Worm (Caenorhabditis elegans) whole organism, L3 larva: ENCODE results near the gene acl-13.

Experiments
- ZK546.5 ChIP-seq: sonication (generic microtip); optimal IDR thresholded peaks from 2 replicates; lab custom pipeline; 2017; ENCODE audit warnings: missing biosample characterization, missing genetic modification characterization
- aly-2 ChIP-seq: fragments of 150-350 bp; optimal IDR thresholded peaks from 2 replicates; lab custom pipeline; 2014; ENCODE audit warnings: missing biosample characterization, missing genetic modification characterization
- ama-1 ChIP-seq: fragments of 150-350 bp; optimal IDR thresholded peaks from 2 replicates; lab custom pipeline; 2018
- ceh-16 ChIP-seq: sonication (generic microtip); optimal IDR thresholded peaks from 2 replicates; lab custom pipeline; 2017; ENCODE audit warnings: missing biosample characterization, missing genetic modification characterization
- ceh-28 ChIP-seq: fragments of 150-350 bp; optimal IDR thresholded peaks from 2 replicates; lab custom pipeline; 2014; ENCODE audit warnings: missing biosample characterization, missing genetic modification reagents, missing genetic modification characterization
- ceh-82 ChIP-seq: fragments of 150-350 bp; optimal IDR thresholded peaks from 2 replicates; lab custom pipeline; 2014; ENCODE audit warnings: missing biosample characterization, missing genetic modification characterization
- ceh-9 ChIP-seq: sonication (generic microtip); optimal IDR thresholded peaks from 2 replicates; lab custom pipeline; 2018; ENCODE audit warnings: missing biosample characterization, missing genetic modification characterization
- daf-12 ChIP-seq: fragments of 150-350 bp; optimal IDR thresholded peaks from 2 replicates; lab custom pipeline; 2014; ENCODE audit warnings: missing biosample characterization, missing genetic modification reagents, missing genetic modification characterization
- egl-27 ChIP-seq: sonication (generic microtip); optimal IDR thresholded peaks from 4 replicates; lab custom pipeline; 2017; ENCODE audit warnings: missing biosample characterization, missing genetic modification reagents, missing genetic modification characterization
- egl-5 ChIP-seq: fragments of 150-350 bp; optimal IDR thresholded peaks from 2 replicates; lab custom pipeline; 2017; ENCODE audit warnings: missing biosample characterization, missing genetic modification reagents, missing genetic modification characterization, inconsistent platforms
- elt-1 ChIP-seq: fragments of 150-350 bp; optimal IDR thresholded peaks from 2 replicates; lab custom pipeline; 2014; ENCODE audit warnings: missing biosample characterization, missing genetic modification characterization
- elt-2 ChIP-seq: sonication (generic microtip); optimal IDR thresholded peaks from 2 replicates; lab custom pipeline; 2016; ENCODE audit warnings: missing genetic modification reagents, mild to moderate bottlenecking, missing genetic modification characterization, missing compliant biosample characterization
- eor-1 ChIP-seq, 2 experiments: fragments of 150-350 bp; optimal IDR thresholded peaks; 2 replicates each; lab custom pipeline; 2014 to 2018; ENCODE audit warnings: missing biosample characterization in 2 of 2, missing genetic modification characterization in 2 of 2
- fkh-10 ChIP-seq: sonication (generic microtip); optimal IDR thresholded peaks from 2 replicates; lab custom pipeline; 2017; ENCODE audit warnings: missing biosample characterization, missing genetic modification reagents, missing genetic modification characterization
- fkh-2 ChIP-seq: fragments of 150-350 bp; optimal IDR thresholded peaks from 2 replicates; lab custom pipeline; 2014; ENCODE audit warnings: missing biosample characterization, missing genetic modification reagents, missing genetic modification characterization
- fos-1 ChIP-seq: fragments of 150-350 bp; optimal IDR thresholded peaks from 2 replicates; lab custom pipeline; 2014; ENCODE audit warnings: missing biosample characterization, missing genetic modification characterization
- hmg-11 ChIP-seq: sonication (generic microtip); optimal IDR thresholded peaks from 2 replicates; lab custom pipeline; 2016; ENCODE audit warnings: missing genetic modification characterization, missing compliant biosample characterization
- jun-1 ChIP-seq: fragments of 150-350 bp; optimal IDR thresholded peaks from 2 replicates; lab custom pipeline; 2014; ENCODE audit warnings: missing biosample characterization, missing genetic modification reagents, missing genetic modification characterization
- lin-15B ChIP-seq: fragments of 150-350 bp; optimal IDR thresholded peaks from 2 replicates; lab custom pipeline; 2014; ENCODE audit warnings: missing biosample characterization, missing genetic modification characterization
- lin-39 ChIP-seq: fragments of 150-350 bp; optimal IDR thresholded peaks from 2 replicates; lab custom pipeline; 2018; ENCODE audit warnings: missing biosample characterization, missing genetic modification reagents, missing genetic modification characterization
- lsy-12 ChIP-seq: sonication (generic microtip); optimal IDR thresholded peaks from 2 replicates; lab custom pipeline; 2016; ENCODE audit warnings: mild to moderate bottlenecking, missing genetic modification characterization, missing compliant biosample characterization
- mdl-1 ChIP-seq: fragments of 150-350 bp; optimal IDR thresholded peaks from 2 replicates; lab custom pipeline; 2014; ENCODE audit warnings: missing biosample characterization, missing genetic modification characterization
- mml-1 ChIP-seq: fragments of 150-350 bp; sonication (generic microtip); optimal IDR thresholded peaks from 3 replicates; lab custom pipeline; 2014; ENCODE audit warnings: missing biosample characterization, missing genetic modification characterization
- nfya-1 ChIP-seq: sonication (generic microtip); optimal IDR thresholded peaks from 2 replicates; lab custom pipeline; 2017; ENCODE audit warnings: missing genetic modification characterization, mild to moderate bottlenecking, missing compliant biosample characterization, antibody characterized with exemption, moderate library complexity; ENCODE audit not compliant: insufficient read depth
- nhr-12 ChIP-seq: fragments of 150-350 bp; optimal IDR thresholded peaks from 2 replicates; lab custom pipeline; 2014; ENCODE audit warnings: missing biosample characterization, missing genetic modification characterization
- nhr-23 ChIP-seq: fragments of 150-350 bp; optimal IDR thresholded peaks from 2 replicates; lab custom pipeline; 2014; ENCODE audit warnings: missing biosample characterization, missing genetic modification reagents, missing genetic modification characterization
- nhr-237 ChIP-seq: fragments of 150-350 bp; optimal IDR thresholded peaks from 2 replicates; lab custom pipeline; 2014; ENCODE audit warnings: missing biosample characterization, missing genetic modification characterization
- nhr-25 ChIP-seq: sonication (generic microtip); optimal IDR thresholded peaks from 2 replicates; lab custom pipeline; 2017; ENCODE audit warnings: missing biosample characterization, missing genetic modification characterization
- nhr-28 ChIP-seq: fragments of 150-350 bp; optimal IDR thresholded peaks from 2 replicates; lab custom pipeline; 2014; ENCODE audit warnings: missing biosample characterization, missing genetic modification characterization
- nhr-43 ChIP-seq: sonication (generic microtip); optimal IDR thresholded peaks from 2 replicates; lab custom pipeline; 2016; ENCODE audit warnings: mild to moderate bottlenecking, missing genetic modification characterization, missing compliant biosample characterization; ENCODE audit not compliant: poor library complexity, severe bottlenecking
- nhr-67 ChIP-seq: fragments of 150-350 bp; optimal IDR thresholded peaks from 2 replicates; lab custom pipeline; 2014; ENCODE audit warnings: missing biosample characterization, missing genetic modification characterization
- nhr-76 ChIP-seq: fragments of 150-350 bp; sonication (generic microtip); optimal IDR thresholded peaks from 5 replicates; lab custom pipeline; 2014; ENCODE audit warnings: missing biosample characterization, missing genetic modification characterization
- pha-4 ChIP-seq: fragments of 150-350 bp; optimal IDR thresholded peaks from 2 replicates; lab custom pipeline; 2014; ENCODE audit warnings: missing biosample characterization, missing genetic modification reagents, missing genetic modification characterization
- pqm-1 ChIP-seq: fragments of 150-350 bp; optimal IDR thresholded peaks from 2 replicates; lab custom pipeline; 2017; ENCODE audit warnings: missing biosample characterization, missing genetic modification characterization, inconsistent platforms
- skn-1 ChIP-seq: fragments of 150-350 bp; optimal IDR thresholded peaks from 2 replicates; lab custom pipeline; 2014; ENCODE audit warnings: missing biosample characterization, missing genetic modification characterization
- snpc-4 ChIP-seq: fragments of 150-350 bp; optimal IDR thresholded peaks from 2 replicates; lab custom pipeline; 2014; ENCODE audit warnings: missing biosample characterization, missing genetic modification characterization
- unc-39 ChIP-seq: sonication (generic microtip); optimal IDR thresholded peaks from 4 replicates; lab custom pipeline; 2017; ENCODE audit warnings: missing biosample characterization, missing genetic modification characterization
- zag-1 ChIP-seq: fragments of 150-350 bp; optimal IDR thresholded peaks from 2 replicates; lab custom pipeline; 2014; ENCODE audit warnings: missing biosample characterization, missing genetic modification characterization
- ztf-11 ChIP-seq: fragments of 150-350 bp; optimal IDR thresholded peaks from 2 replicates; lab custom pipeline; 2014; ENCODE audit warnings: missing biosample characterization, missing genetic modification characterization
- ztf-4 ChIP-seq: fragments of 150-350 bp; optimal IDR thresholded peaks from 2 replicates; lab custom pipeline; 2014; ENCODE audit warnings: missing biosample characterization, missing genetic modification characterization

Gene acl-13

DNA sequence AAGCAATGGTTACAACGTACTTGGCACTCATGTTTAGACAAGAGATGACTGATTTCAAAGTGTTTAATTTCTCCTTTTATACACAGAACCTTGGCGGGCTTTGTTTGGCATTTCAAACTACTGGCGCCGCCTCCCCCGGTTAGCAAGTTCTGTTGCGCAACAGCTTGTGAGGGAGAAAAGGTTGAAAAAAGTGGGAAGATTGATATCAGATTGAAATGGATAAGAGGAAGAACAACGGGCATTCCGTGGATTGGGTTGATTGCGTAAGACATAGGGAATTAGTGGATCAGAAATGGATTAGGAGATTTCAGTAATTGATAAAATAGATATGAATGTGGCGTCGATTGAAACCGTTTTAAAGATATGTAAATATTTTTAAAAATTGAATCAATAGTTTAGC, 18.2 kb downstream of the acl-13 start, which contains the start of gene col-130:
col-130 (minus strand) TSS at position 50 of the 400 bp plus-strand sequence.
- TF ChIP-seq ceh-9 (tag; lab: Kevin White, UChicago) (no peak), snpc-4 (tag; lab: Kevin White, UChicago) (no peak), nhr-25 (no peak), elt-2 (no peak), nhr-237 (tag; lab: Kevin White, UChicago) (no peak), nhr-12 (tag; lab: Kevin White, UChicago) (no peak), mml-1 (tag; lab: Kevin White, UChicago) (no peak), eor-1 (tag; optimal IDR thresholded peaks at IDR 0.05; lab: Kevin White, UChicago) (no peak), fkh-10 (no peak), skn-1 (no peak), ceh-28 (tag; lab: Kevin White, UChicago) (no peak), zag-1 (no peak), aly-2 (tag; lab: Kevin White, UChicago) (no peak), egl-27 (tag; lab: Kevin White, UChicago) (no peak), nhr-28 (no peak), pha-4 (tag; lab: Kevin White, UChicago) (no peak), unc-39 (tag; lab: Kevin White, UChicago) (no peak), ztf-11 (tag; lab: Kevin White, UChicago) (no peak)

DNA sequence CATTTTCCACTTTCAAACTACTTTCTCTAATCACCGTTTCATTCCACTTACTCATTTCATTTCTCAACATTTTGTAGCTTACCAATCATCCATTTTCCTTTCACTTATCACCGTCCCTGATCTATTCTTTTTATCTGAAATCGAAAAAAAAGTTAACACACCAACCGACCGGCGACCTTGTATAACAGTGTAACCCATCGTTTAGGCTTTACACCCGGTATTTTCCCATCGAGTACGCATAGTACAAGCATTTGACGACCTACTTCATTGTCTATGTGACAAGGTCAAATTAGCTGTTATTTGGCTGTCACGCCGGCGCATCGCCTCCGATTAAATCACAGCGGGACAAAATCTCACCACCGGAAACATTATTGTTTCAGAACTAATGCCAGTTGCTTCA, 19.2 kb downstream of the acl-13 start:
- no peak for TF ChIP-seq lin-15B (tag; lab: Kevin White, UChicago)
- TF ChIP-seq ceh-82 (tag; lab: Kevin White, UChicago) = no peak
- no peak for TF ChIP-seq aly-2 (tag; lab: Kevin White, UChicago)
- TF ChIP-seq elt-1 (tag; lab: Kevin White, UChicago) = peak; percentile 81
- TF ChIP-seq pha-4 (tag; lab: Kevin White, UChicago) = no peak
- no peak for TF ChIP-seq nhr-43
- no peak for TF ChIP-seq fkh-2 (tag; lab: Kevin White, UChicago)
- peak; percentile 89 for TF ChIP-seq nhr-25
- TF ChIP-seq skn-1 = no peak
- TF ChIP-seq fkh-10 = no peak
- no peak for TF ChIP-seq nhr-12 (tag; lab: Kevin White, UChicago)
- TF ChIP-seq mdl-1 (tag; lab: Kevin White, UChicago) = no peak
- no peak for TF ChIP-seq eor-1 (tag; optimal IDR thresholded peaks at IDR 0.05; lab: Kevin White, UChicago)

DNA sequence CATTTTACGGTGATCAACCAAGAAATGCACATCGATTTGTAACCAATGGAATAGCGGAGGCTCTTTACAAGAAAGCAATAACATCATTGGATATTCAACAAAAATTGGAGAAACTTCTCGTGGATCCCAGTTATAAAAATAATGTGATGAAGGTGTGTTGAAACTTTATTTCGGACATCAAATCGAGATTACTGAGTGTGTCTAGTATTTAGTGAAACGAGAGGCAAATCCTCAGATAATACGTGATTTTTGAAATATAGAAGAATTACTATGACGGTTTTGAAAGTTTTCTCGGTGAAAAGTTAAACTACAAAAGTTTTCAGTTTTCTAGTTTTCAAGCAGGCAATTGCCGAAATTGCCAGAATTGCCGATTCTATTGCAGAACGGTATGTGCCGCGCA, 21.5 kb downstream of the acl-13 start:
- no peak for TF ChIP-seq hmg-11 (tag; lab: Kevin White, UChicago)
- TF ChIP-seq egl-5 (tag; lab: Kevin White, UChicago) = no peak
- no peak for TF ChIP-seq ama-1 (lab: Kevin White, UChicago)
- TF ChIP-seq zag-1 = no peak
- TF ChIP-seq aly-2 (tag; lab: Kevin White, UChicago) = no peak
- no peak for TF ChIP-seq pqm-1
- TF ChIP-seq jun-1 (tag; lab: Kevin White, UChicago) = no peak
- no peak for TF ChIP-seq nhr-76 (tag; lab: Kevin White, UChicago)
- TF ChIP-seq elt-1 (tag; lab: Kevin White, UChicago) = no peak
- no peak for TF ChIP-seq ceh-9 (tag; lab: Kevin White, UChicago)
- no peak for TF ChIP-seq ztf-4
- TF ChIP-seq ceh-16 (tag; lab: Kevin White, UChicago) = no peak
- no peak for TF ChIP-seq lin-39 (tag; lab: Kevin White, UChicago)
- no peak for TF ChIP-seq nhr-23 (tag; lab: Kevin White, UChicago)
- TF ChIP-seq lsy-12 (tag; lab: Kevin White, UChicago) = no peak
- TF ChIP-seq ztf-11 (tag; lab: Kevin White, UChicago) = no peak
- no peak for TF ChIP-seq ZK546.5 (tag; lab: Kevin White, UChicago)
- TF ChIP-seq eor-1 (tag; optimal IDR thresholded peaks at IDR 0.05; lab: Kevin White, UChicago) = no peak

DNA sequence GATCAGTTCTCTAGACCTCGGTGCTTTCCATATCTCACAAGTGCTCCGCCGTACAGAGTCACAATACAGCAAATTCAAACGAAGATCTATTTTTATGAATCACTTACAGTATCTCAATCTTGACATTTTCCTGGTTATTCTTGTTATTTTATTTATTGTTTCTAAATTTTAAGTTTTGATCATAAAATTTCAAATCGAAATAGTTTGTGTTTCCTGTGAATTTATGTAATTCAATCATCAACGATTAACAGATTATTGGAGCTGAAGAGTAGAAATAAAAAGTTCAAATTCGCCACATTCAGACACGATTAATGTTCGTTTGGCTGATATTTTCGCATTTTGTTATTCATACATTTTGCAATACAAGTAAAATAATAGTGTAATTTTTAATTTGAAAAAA, 22.1 kb downstream of the acl-13 start, which contains the start of gene clec-184:
clec-184 (plus strand) TSS at position 301 of the 400 bp plus-strand sequence.
- TF ChIP-seq lin-39 (tag; lab: Kevin White, UChicago) = no peak
- TF ChIP-seq hmg-11 (tag; lab: Kevin White, UChicago) = no peak

DNA sequence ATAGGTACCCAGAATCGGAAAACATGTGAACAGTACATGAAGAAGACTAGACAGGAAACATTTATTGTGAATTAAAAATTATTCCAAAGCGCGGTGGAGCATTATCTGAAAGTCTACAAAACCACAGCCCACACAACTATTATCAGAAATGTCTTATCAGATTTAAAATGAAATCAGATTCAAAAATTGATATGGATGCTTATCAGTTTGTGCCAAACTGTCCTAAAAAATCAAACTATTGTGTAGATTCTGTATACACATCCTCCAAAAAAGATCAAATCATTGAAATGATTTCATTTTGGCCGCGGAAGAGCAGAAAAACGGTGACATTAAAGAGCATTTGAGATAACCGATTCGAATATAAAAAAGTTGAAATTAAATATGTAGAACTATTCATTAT, 25.2 kb downstream of the acl-13 start, which contains the start of gene irg-4:
irg-4 (plus strand) TSS at position 392 of the 400 bp plus-strand sequence.
- TF ChIP-seq jun-1 (tag; lab: Kevin White, UChicago) = peak; percentile 23
- peak; percentile 96 for TF ChIP-seq elt-2
- TF ChIP-seq nfya-1 (tag; lab: Kevin White, UChicago) = no peak
- no peak for TF ChIP-seq fkh-10
- TF ChIP-seq daf-12 (tag; lab: Kevin White, UChicago) = no peak
- TF ChIP-seq egl-27 (tag; lab: Kevin White, UChicago) = no peak
- TF ChIP-seq ceh-28 (tag; lab: Kevin White, UChicago) = no peak
- no peak for TF ChIP-seq fkh-2 (tag; lab: Kevin White, UChicago)
- no peak for TF ChIP-seq skn-1
- no peak for TF ChIP-seq ama-1 (lab: Kevin White, UChicago)
- no peak for TF ChIP-seq fos-1 (tag; lab: Kevin White, UChicago)
- TF ChIP-seq nhr-23 (tag; lab: Kevin White, UChicago) = no peak
- TF ChIP-seq ztf-11 (tag; lab: Kevin White, UChicago) = no peak
- no peak for TF ChIP-seq zag-1
- TF ChIP-seq eor-1 (tag; optimal IDR thresholded peaks at IDR 0.05; lab: Kevin White, UChicago) = no peak
- TF ChIP-seq nhr-237 (tag; lab: Kevin White, UChicago) = no peak
- TF ChIP-seq pqm-1 = peak; percentile 91
- no peak for TF ChIP-seq nhr-67
- no peak for TF ChIP-seq lin-39 (tag; lab: Kevin White, UChicago)
